Fruit fly (Drosophila melanogaster): Measurements from ENCODE around the gene ArgRS.

dm6 chrX:15813224-15813623 is 30.7 kb downstream of the ArgRS start:
- TF ChIP-seq CTCF (optimal IDR thresholded peaks at IDR 0.05) (no peak), CG8478 (optimal IDR thresholded peaks at IDR 0.05) (no peak)
